Fruit fly (Drosophila melanogaster) whole organism, wandering third instar larva: ENCODE results near the gene Cyp4ac2.

Source experiments
- Abd-B ChIP-seq: fragments of >200 bp; optimal IDR thresholded peaks from 2 replicates; lab custom pipeline; 2017; ENCODE audit warnings: missing biosample characterization, missing genetic modification characterization
- CG32264 ChIP-seq: fragments of 200-800 bp; sonication (Bioruptor generic); optimal IDR thresholded peaks from 2 replicates; lab custom pipeline; 2016; ENCODE audit warnings: missing biosample characterization, missing genetic modification characterization
- CG9705 ChIP-seq: fragments of 200-800 bp; sonication (Bioruptor generic); optimal IDR thresholded peaks from 2 replicates; lab custom pipeline; 2018; ENCODE audit warnings: missing biosample characterization, mild to moderate bottlenecking, missing genetic modification characterization
- CrebA ChIP-seq: fragments of 200-800 bp; sonication (Bioruptor generic); optimal IDR thresholded peaks from 2 replicates; lab custom pipeline; 2016; ENCODE audit warnings: missing biosample characterization, mild to moderate bottlenecking, missing genetic modification characterization, borderline replicate concordance
- GATAd ChIP-seq: sonication (Bioruptor generic); optimal IDR thresholded peaks from 2 replicates; lab custom pipeline; 2016; ENCODE audit warnings: missing biosample characterization, missing genetic modification characterization
- HLH106 ChIP-seq: fragments of 200-800 bp; optimal IDR thresholded peaks from 3 replicates; lab custom pipeline; 2019; ENCODE audit warnings: missing biosample characterization, mild to moderate bottlenecking, missing genetic modification characterization, moderate library complexity
- Hnf4 ChIP-seq: fragments of 200-800 bp; sonication (Bioruptor generic); optimal IDR thresholded peaks from 2 replicates; lab custom pipeline; 2016; ENCODE audit warnings: missing biosample characterization, mild to moderate bottlenecking, missing genetic modification characterization
- Hr78 ChIP-seq: fragments of >200 bp; optimal IDR thresholded peaks from 2 replicates; lab custom pipeline; 2017; ENCODE audit warnings: missing biosample characterization, missing genetic modification characterization
- Mio ChIP-seq: sonication (Bioruptor generic); optimal IDR thresholded peaks from 2 replicates; lab custom pipeline; 2016; ENCODE audit warnings: missing biosample characterization, missing genetic modification characterization
- N ChIP-seq: fragments of >200 bp; optimal IDR thresholded peaks from 2 replicates; lab custom pipeline; 2018; ENCODE audit warnings: missing biosample characterization, missing external identifiers, missing genetic modification characterization
- Sp1 ChIP-seq: fragments of 200-800 bp; sonication (Bioruptor generic); optimal IDR thresholded peaks from 3 replicates; lab custom pipeline; 2019; ENCODE audit warnings: missing biosample characterization, mild to moderate bottlenecking, missing genetic modification characterization, moderate library complexity
- Vsx2 ChIP-seq: fragments of 200-300, 225-300 bp; sonication (Bioruptor generic); optimal IDR thresholded peaks from 2 replicates; lab custom pipeline; 2018; ENCODE audit warnings: missing biosample characterization, missing genetic modification characterization; ENCODE audit not compliant: partially characterized antibody
- br ChIP-seq: fragments of 200-800 bp; sonication (Bioruptor generic); optimal IDR thresholded peaks from 2 replicates; lab custom pipeline; 2016; ENCODE audit warnings: missing biosample characterization, missing genetic modification characterization
- brk ChIP-seq: fragments of 200-800 bp; sonication (Bioruptor generic); optimal IDR thresholded peaks from 2 replicates; lab custom pipeline; 2016; ENCODE audit warnings: missing biosample characterization, mild to moderate bottlenecking, missing genetic modification characterization
- dl ChIP-seq, 2 experiments: fragments of 175-275, 200-275 bp in 1 of 2; fragments of 200-275 bp in 1 of 2; sonication (Bioruptor generic); optimal IDR thresholded peaks; lab custom pipeline; 2018; ENCODE audit warnings: mild to moderate bottlenecking in 2 of 2, missing biosample characterization in 2 of 2, missing genetic modification characterization in 2 of 2, moderate library complexity in 2 of 2; ENCODE audit not compliant: partially characterized antibody in 2 of 2, insufficient read depth in 1 of 2
- dmrt93B ChIP-seq: fragments of 200-800 bp; sonication (Bioruptor generic); optimal IDR thresholded peaks from 2 replicates; lab custom pipeline; 2018; ENCODE audit warnings: missing biosample characterization, mild to moderate bottlenecking, missing genetic modification characterization
- dsf ChIP-seq: sonication (Bioruptor generic); optimal IDR thresholded peaks from 2 replicates; lab custom pipeline; 2016; ENCODE audit warnings: missing biosample characterization, missing genetic modification characterization, borderline replicate concordance
- ey ChIP-seq: fragments of 200-800 bp; sonication (Bioruptor generic); optimal IDR thresholded peaks from 2 replicates; lab custom pipeline; 2016; ENCODE audit warnings: missing biosample characterization, missing genetic modification characterization
- foxo ChIP-seq, 2 experiments: fragments of 200-800 bp; sonication (Bioruptor generic); optimal IDR thresholded peaks; 2 replicates in 1 of 2; 3 replicates in 1 of 2; lab custom pipeline; 2016 to 2017; ENCODE audit warnings: missing biosample characterization in 2 of 2, missing genetic modification characterization in 2 of 2
- fru ChIP-seq: fragments of 200-800 bp; sonication (Bioruptor generic); optimal IDR thresholded peaks from 3 replicates; lab custom pipeline; 2016; ENCODE audit warnings: missing biosample characterization, mild to moderate bottlenecking, missing genetic modification characterization
- h ChIP-seq: fragments of 200-800 bp; sonication (Bioruptor generic); optimal IDR thresholded peaks from 3 replicates; lab custom pipeline; 2016; ENCODE audit warnings: missing biosample characterization, mild to moderate bottlenecking, missing genetic modification characterization
- jim ChIP-seq: fragments of 175-275, 200-325 bp; sonication (Bioruptor generic); optimal IDR thresholded peaks from 2 replicates; lab custom pipeline; 2016; ENCODE audit warnings: missing biosample characterization, mild to moderate bottlenecking, missing genetic modification characterization
- lola ChIP-seq: fragments of >200 bp; optimal IDR thresholded peaks from 2 replicates; lab custom pipeline; 2017; ENCODE audit warnings: missing biosample characterization, missing genetic modification characterization
- psq ChIP-seq: fragments of 200-800 bp; sonication (Bioruptor generic); optimal IDR thresholded peaks from 3 replicates; lab custom pipeline; 2017; ENCODE audit warnings: missing biosample characterization, mild to moderate bottlenecking, missing genetic modification characterization, moderate library complexity
- rgr ChIP-seq: fragments of 200-800 bp; sonication (Bioruptor generic); optimal IDR thresholded peaks from 3 replicates; lab custom pipeline; 2016; ENCODE audit warnings: missing biosample characterization, mild to moderate bottlenecking, missing genetic modification characterization
- sage ChIP-seq: fragments of 200-800 bp; sonication (Bioruptor generic); optimal IDR thresholded peaks from 2 replicates; lab custom pipeline; 2016; ENCODE audit warnings: missing biosample characterization, mild to moderate bottlenecking, missing genetic modification characterization
- usp ChIP-seq: fragments of >200 bp; optimal IDR thresholded peaks from 2 replicates; lab custom pipeline; 2017; ENCODE audit warnings: missing biosample characterization, missing genetic modification characterization
- woc ChIP-seq: sonication (Bioruptor generic); optimal IDR thresholded peaks from 2 replicates; lab custom pipeline; 2016; ENCODE audit warnings: missing biosample characterization, mild to moderate bottlenecking, missing genetic modification characterization

Cyp4ac2 gene

DNA sequence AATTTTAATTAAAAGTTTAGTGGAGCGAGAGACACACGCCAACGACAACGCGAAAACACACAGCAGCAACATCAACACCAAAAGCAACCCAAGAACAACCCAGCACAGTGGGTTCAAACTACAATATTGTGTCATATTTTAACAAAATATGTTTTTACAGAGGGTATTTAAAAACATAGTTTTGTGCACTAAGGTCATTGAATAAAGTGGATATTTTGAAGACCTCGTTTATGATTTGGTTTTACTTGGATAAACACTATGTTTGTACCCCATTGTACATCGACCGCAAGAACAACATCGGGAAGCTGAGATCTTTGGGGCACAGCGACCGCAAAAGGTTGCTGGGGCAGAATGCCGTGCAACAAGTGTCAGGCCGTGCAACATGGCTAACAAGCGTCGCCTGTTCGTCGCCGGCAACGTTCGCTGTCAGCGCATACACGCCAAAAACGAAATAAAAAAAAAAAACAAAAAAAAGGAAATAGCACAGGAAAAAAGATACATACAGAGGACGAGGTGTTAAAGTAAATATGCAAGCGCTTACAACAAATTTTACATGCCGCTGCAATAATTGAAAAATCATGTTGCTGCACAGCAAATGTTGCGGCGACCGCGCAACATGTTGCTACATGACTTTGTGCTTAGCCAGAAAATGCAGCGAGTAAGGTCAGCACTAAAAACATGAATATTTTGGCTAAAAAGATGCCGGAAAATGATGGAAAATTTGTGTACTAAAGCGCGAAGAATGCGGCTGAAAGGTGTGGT is 4.8 kb upstream of the Cyp4ac2 start (continued):
- peak; percentile 83 for TF ChIP-seq CG32264 (GFP tag; lab: Kevin White, UChicago)
- no peak for TF ChIP-seq lola
- TF ChIP-seq Mio: no peak

DNA sequence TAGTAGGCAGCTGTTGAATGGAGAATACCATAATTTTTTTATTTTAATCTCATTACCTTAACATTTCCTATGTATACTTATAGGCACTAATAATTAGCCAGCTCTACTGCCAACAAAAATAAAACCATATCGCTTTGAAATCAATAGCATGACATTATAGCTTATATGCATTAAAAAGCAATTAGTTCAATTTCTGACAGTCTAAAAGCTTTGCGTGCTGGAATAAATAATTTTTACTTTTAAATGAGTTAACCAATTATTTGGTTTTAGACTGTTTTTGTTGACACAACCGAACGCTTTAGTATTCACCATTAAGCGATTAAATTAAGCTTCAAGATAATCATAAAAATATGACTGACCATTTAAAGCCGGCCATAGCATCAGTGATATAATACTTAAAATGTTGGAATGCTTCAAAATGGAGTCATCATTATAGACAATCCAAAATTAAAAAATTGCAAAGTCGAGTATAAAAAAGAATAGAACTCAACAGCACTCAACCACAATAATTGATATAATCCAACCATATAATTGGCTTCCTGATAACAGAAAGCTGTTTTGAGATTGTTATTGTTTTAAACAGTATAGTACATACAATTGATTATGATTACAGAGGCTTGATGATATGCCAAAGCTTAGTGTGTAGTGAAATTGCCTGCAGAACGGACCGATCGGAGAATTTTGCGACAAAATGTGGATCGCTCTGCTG is 2.7 kb upstream of the Cyp4ac2 start, which contains the start of gene Cyp4ac1:
TSS of gene Cyp4ac1 (plus strand) at position 659 of the 709 bp plus-strand sequence.
- TF ChIP-seq Vsx2 (GFP tag; lab: Kevin White, UChicago): peak; percentile 37
- no peak for TF ChIP-seq woc

DNA sequence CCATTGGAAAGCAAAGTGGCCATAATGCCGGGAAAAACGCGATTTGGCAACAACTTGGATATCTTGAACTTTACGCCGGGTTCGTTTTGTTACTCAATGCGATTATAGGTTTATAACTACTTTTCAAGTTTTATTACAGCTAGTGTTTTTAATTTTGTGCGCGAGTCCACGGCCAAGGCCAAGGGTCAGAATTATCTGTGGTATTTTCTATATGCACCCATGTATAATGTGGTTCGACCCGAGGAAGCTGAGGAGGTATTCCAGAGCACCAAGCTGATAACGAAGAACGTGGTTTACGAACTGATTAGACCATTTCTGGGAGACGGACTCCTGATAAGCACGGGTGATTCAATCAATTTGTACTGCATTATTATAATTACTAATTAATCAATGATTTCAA is 2.0 kb upstream of the Cyp4ac2 start:
- no peak for TF ChIP-seq lola
- no peak for TF ChIP-seq foxo (GFP tag; optimal IDR thresholded peaks at IDR 0.05; lab: Kevin White, UChicago)
- TF ChIP-seq Mio: no peak
- no peak for TF ChIP-seq CrebA (GFP tag; lab: Kevin White, UChicago)
- TF ChIP-seq h (GFP tag; lab: Kevin White, UChicago): no peak
- no peak for TF ChIP-seq Abd-B
- TF ChIP-seq CG32264 (GFP tag; lab: Kevin White, UChicago): no peak
- no peak for TF ChIP-seq jim (GFP tag; lab: Kevin White, UChicago)
- no peak for TF ChIP-seq br
- no peak for TF ChIP-seq GATAd (GFP tag; lab: Kevin White, UChicago)
- TF ChIP-seq usp (GFP tag; lab: Kevin White, UChicago): no peak
- no peak for TF ChIP-seq Sp1
- no peak for TF ChIP-seq CG9705 (GFP tag; lab: Kevin White, UChicago)
- TF ChIP-seq Hnf4: no peak
- TF ChIP-seq psq (GFP tag; lab: Kevin White, UChicago): no peak
- TF ChIP-seq Hr78 (GFP tag; lab: Kevin White, UChicago): no peak
- TF ChIP-seq dl (GFP tag; optimal IDR thresholded peaks at IDR 0.05; lab: Kevin White, UChicago; ENCODE audit: insufficient read depth in 1 of 2, partially characterized antibody in 2 of 2): no peak
- TF ChIP-seq ey (GFP tag; lab: Kevin White, UChicago): no peak
- TF ChIP-seq sage (GFP tag; lab: Kevin White, UChicago): no peak
- no peak for TF ChIP-seq rgr (GFP tag; lab: Kevin White, UChicago)

DNA sequence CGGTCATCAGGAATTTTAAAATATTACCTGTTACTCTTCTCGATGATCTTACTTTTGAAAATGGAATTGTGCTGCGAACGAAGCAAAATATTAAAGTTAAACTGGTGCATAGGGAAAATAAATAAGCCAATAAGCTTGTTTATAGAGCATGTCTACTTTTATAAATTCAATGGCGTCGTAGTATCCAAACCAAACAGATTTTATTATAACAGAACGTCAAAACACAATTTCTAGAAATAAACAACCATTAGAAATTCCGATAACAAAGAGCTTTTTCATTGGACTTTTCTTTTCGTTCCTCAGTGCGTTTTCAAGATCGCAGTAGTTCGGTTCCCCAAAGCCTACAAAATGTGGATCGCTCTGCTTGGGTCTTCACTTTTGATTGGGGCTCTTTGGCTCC is 2.0 kb downstream of the Cyp4ac2 start, which contains the start of gene Cyp4ac3:
TSS of gene Cyp4ac3 (plus strand) at position 301 of the 400 bp plus-strand sequence.
- TF ChIP-seq ey (GFP tag; lab: Kevin White, UChicago) (no peak), HLH106 (tag; lab: Kevin White, UChicago) (no peak), foxo (GFP tag; optimal IDR thresholded peaks at IDR 0.05; lab: Kevin White, UChicago) (no peak), Sp1 (no peak), br (no peak), sage (GFP tag; lab: Kevin White, UChicago) (no peak), GATAd (GFP tag; lab: Kevin White, UChicago) (no peak), jim (GFP tag; lab: Kevin White, UChicago) (no peak), psq (GFP tag; lab: Kevin White, UChicago) (no peak), CG9705 (GFP tag; lab: Kevin White, UChicago) (no peak), dmrt93B (no peak), N (GFP tag; lab: Kevin White, UChicago) (no peak), brk (GFP tag; lab: Kevin White, UChicago) (no peak), fru (no peak), lola (no peak), dsf (GFP tag; lab: Kevin White, UChicago) (no peak)
- TF ChIP-seq, all 38 proteins: peak for 0
